Worm (Caenorhabditis elegans) whole organism, mixed stage, embryonic: Measurements from ENCODE around the gene srh-180.

Experiments used
- M03D4.4 ChIP-seq: sonication (generic microtip); optimal IDR thresholded peaks from 2 replicates; lab custom pipeline; 2017; ENCODE audit warnings: mild to moderate bottlenecking, missing genetic modification characterization, missing compliant biosample characterization
- bed-3 ChIP-seq: fragments of 200-800 bp; sonication (Bioruptor generic); optimal IDR thresholded peaks from 3 replicates; lab custom pipeline; 2018; ENCODE audit warnings: mild to moderate bottlenecking, missing genetic modification characterization, moderate library complexity, missing compliant biosample characterization
- ceh-43 ChIP-seq: fragments of 200-800 bp; sonication (Bioruptor generic); optimal IDR thresholded peaks from 2 replicates; lab custom pipeline; 2018; ENCODE audit warnings: mild to moderate bottlenecking, missing genetic modification characterization, moderate library complexity, missing compliant biosample characterization
- ces-1 ChIP-seq: fragments of 150-350 bp; optimal IDR thresholded peaks from 2 replicates; lab custom pipeline; 2014; ENCODE audit warnings: missing biosample characterization, missing genetic modification reagents, missing genetic modification characterization
- cnd-1 ChIP-seq: fragments of 200-800 bp; sonication (Bioruptor generic); optimal IDR thresholded peaks from 2 replicates; lab custom pipeline; 2018; ENCODE audit warnings: mild to moderate bottlenecking, missing genetic modification characterization, missing compliant biosample characterization
- drap-1 ChIP-seq: fragments of 200-800 bp; sonication (Bioruptor generic); optimal IDR thresholded peaks from 3 replicates; lab custom pipeline; 2018; ENCODE audit warnings: mild to moderate bottlenecking, missing genetic modification characterization, missing compliant biosample characterization
- elt-1 ChIP-seq: sonication (generic microtip); optimal IDR thresholded peaks from 2 replicates; lab custom pipeline; 2017; ENCODE audit warnings: missing genetic modification characterization, mild to moderate bottlenecking, missing compliant biosample characterization, antibody characterized with exemption, moderate library complexity, borderline replicate concordance; ENCODE audit not compliant: insufficient read depth
- elt-3 ChIP-seq: fragments of 150-350 bp; optimal IDR thresholded peaks from 2 replicates; lab custom pipeline; 2014; ENCODE audit warnings: missing biosample characterization, missing genetic modification characterization
- flh-1 ChIP-seq: fragments of 200-800 bp; sonication (Bioruptor generic); optimal IDR thresholded peaks from 2 replicates; lab custom pipeline; 2018; ENCODE audit warnings: mild to moderate bottlenecking, missing genetic modification characterization, moderate library complexity, missing compliant biosample characterization
- ham-2 ChIP-seq: fragments of 200-800 bp; sonication (Bioruptor generic); optimal IDR thresholded peaks from 2 replicates; lab custom pipeline; 2018; ENCODE audit warnings: mild to moderate bottlenecking, missing genetic modification characterization, missing compliant biosample characterization
- hlh-1 ChIP-seq: fragments of 150-350 bp; optimal IDR thresholded peaks from 2 replicates; lab custom pipeline; 2014; ENCODE audit warnings: missing biosample characterization, missing genetic modification reagents, missing genetic modification characterization
- lin-13 ChIP-seq: fragments of 150-350 bp; optimal IDR thresholded peaks from 2 replicates; lab custom pipeline; 2014; ENCODE audit warnings: missing biosample characterization, missing genetic modification characterization
- lin-32 ChIP-seq: fragments of 200-800 bp; sonication (Bioruptor generic); optimal IDR thresholded peaks from 2 replicates; lab custom pipeline; 2018; ENCODE audit warnings: mild to moderate bottlenecking, missing genetic modification characterization, missing compliant biosample characterization
- lsy-2 ChIP-seq: fragments of 150-350 bp; optimal IDR thresholded peaks from 2 replicates; lab custom pipeline; 2014; ENCODE audit warnings: missing biosample characterization, missing genetic modification characterization
- mab-5 ChIP-seq: fragments of 150-350 bp; optimal IDR thresholded peaks from 2 replicates; lab custom pipeline; 2014; ENCODE audit warnings: missing biosample characterization, missing genetic modification characterization
- mep-1 ChIP-seq: fragments of 150-350 bp; optimal IDR thresholded peaks from 2 replicates; lab custom pipeline; 2017; ENCODE audit warnings: missing biosample characterization, missing genetic modification reagents, missing genetic modification characterization, inconsistent platforms
- mls-2 ChIP-seq: sonication (generic microtip); optimal IDR thresholded peaks from 2 replicates; lab custom pipeline; 2016; ENCODE audit warnings: mild to moderate bottlenecking, missing genetic modification characterization, moderate library complexity, missing compliant biosample characterization
- nhr-237 ChIP-seq: fragments of 150-350 bp; optimal IDR thresholded peaks from 2 replicates; lab custom pipeline; 2014; ENCODE audit warnings: missing biosample characterization, missing genetic modification characterization
- nhr-28 ChIP-seq: fragments of 150-350 bp; optimal IDR thresholded peaks from 2 replicates; lab custom pipeline; 2014; ENCODE audit warnings: missing biosample characterization, missing genetic modification characterization
- nhr-76 ChIP-seq: sonication (generic microtip); optimal IDR thresholded peaks from 2 replicates; lab custom pipeline; 2017; ENCODE audit warnings: missing biosample characterization, missing genetic modification characterization
- pha-4 ChIP-seq: fragments of 150-350 bp; optimal IDR thresholded peaks from 2 replicates; lab custom pipeline; 2018; ENCODE audit warnings: missing biosample characterization, missing genetic modification reagents, missing genetic modification characterization
- sem-2 ChIP-seq: fragments of 200-800 bp; sonication (Bioruptor generic); optimal IDR thresholded peaks from 2 replicates; lab custom pipeline; 2018; ENCODE audit warnings: mild to moderate bottlenecking, missing genetic modification characterization, missing compliant biosample characterization
- snpc-4 ChIP-seq: fragments of 150-350 bp; optimal IDR thresholded peaks from 2 replicates; lab custom pipeline; 2014; ENCODE audit warnings: missing biosample characterization, missing genetic modification characterization
- sptf-1 ChIP-seq: sonication (generic microtip); optimal IDR thresholded peaks from 2 replicates; lab custom pipeline; 2017; ENCODE audit warnings: mild to moderate bottlenecking, missing genetic modification characterization, moderate library complexity, missing compliant biosample characterization
- unc-120 ChIP-seq: sonication (generic microtip); optimal IDR thresholded peaks from 2 replicates; lab custom pipeline; 2017; ENCODE audit warnings: missing genetic modification characterization, missing compliant biosample characterization; ENCODE audit not compliant: poor library complexity, severe bottlenecking
- unc-39 ChIP-seq: fragments of 150-350 bp; optimal IDR thresholded peaks from 2 replicates; lab custom pipeline; 2014; ENCODE audit warnings: missing biosample characterization, missing genetic modification characterization
- unc-62 ChIP-seq: fragments of 150-350 bp; optimal IDR thresholded peaks from 2 replicates; lab custom pipeline; 2014; ENCODE audit warnings: missing biosample characterization, missing genetic modification reagents, missing genetic modification characterization
- zip-8 ChIP-seq: fragments of 150-350 bp; optimal IDR thresholded peaks from 2 replicates; lab custom pipeline; 2014; ENCODE audit warnings: missing biosample characterization, missing genetic modification characterization
- ztf-11 ChIP-seq: fragments of 150-350 bp; optimal IDR thresholded peaks from 2 replicates; lab custom pipeline; 2014; ENCODE audit warnings: missing biosample characterization, missing genetic modification characterization

Gene srh-180

DNA sequence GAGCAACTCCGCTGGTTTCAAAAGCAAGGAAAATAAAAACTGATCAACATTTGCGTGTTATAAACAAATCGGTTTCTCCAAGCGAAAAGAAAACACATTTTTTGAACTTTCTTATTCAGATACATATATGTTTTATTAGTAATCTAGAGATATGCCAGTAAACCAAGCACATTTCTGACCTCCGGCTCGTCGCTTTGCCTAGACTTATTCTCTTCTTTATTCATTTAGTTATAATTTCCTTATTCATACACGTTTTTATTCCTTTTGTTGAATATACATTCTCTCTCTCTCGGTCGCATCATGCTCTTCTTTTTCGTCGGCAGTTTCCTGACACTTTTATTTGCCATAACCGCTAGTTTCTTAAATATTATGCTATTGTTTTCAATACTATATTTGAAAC, 18.7 kb upstream of the srh-180 start, which contains the start of gene srbc-84:
Gene srbc-84 (plus strand): TSS at position 301 of the 400 bp plus-strand sequence.
- TF ChIP-seq flh-1 (no peak), sem-2 (GFP tag; lab: Kevin White, UChicago) (no peak), ham-2 (GFP tag; lab: Kevin White, UChicago) (no peak), unc-120 (no peak), lsy-2 (tag; lab: Kevin White, UChicago) (no peak), ces-1 (GFP tag; lab: Kevin White, UChicago) (no peak), nhr-76 (no peak), lin-13 (tag; lab: Kevin White, UChicago) (no peak), mep-1 (tag; lab: Kevin White, UChicago) (no peak), zip-8 (tag; lab: Kevin White, UChicago) (no peak), unc-39 (tag; lab: Kevin White, UChicago) (no peak), M03D4.4 (tag; lab: Kevin White, UChicago) (no peak), drap-1 (GFP tag; lab: Kevin White, UChicago) (no peak)

ce11 chrV:16299834-16300233, 17.5 kb upstream of the srh-180 start:
- no peak for TF ChIP-seq bed-3 (GFP tag; lab: Kevin White, UChicago)
- no peak for TF ChIP-seq lsy-2 (tag; lab: Kevin White, UChicago)
- TF ChIP-seq nhr-76: no peak
- no peak for TF ChIP-seq nhr-28 (tag; lab: Kevin White, UChicago)
- no peak for TF ChIP-seq unc-120
- TF ChIP-seq elt-3 (tag; lab: Kevin White, UChicago): no peak

DNA sequence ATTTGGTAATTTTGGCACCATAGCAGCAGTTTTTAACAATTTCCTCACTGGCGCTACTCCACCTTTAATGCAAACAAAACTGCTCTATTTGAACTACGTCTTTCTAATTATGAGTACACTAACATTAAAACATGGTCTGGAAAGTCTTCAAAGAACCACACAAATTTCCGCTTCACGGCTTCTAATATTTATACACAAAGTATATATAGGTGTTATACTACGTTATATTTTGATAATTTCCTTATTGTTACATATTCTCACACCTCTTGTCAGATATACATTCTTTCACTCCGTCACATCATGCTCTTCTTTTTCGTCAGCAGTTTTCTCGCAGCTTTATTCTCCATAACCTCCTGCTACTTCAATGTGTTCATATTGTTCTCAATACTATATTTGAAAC, 17.1 kb upstream of the srh-180 start, which contains the start of gene srbc-82:
Gene srbc-82 (plus strand): TSS at position 301 of the 400 bp plus-strand sequence.
- no peak for TF ChIP-seq hlh-1
- no peak for TF ChIP-seq nhr-28 (tag; lab: Kevin White, UChicago)
- TF ChIP-seq drap-1 (GFP tag; lab: Kevin White, UChicago): no peak
- no peak for TF ChIP-seq unc-120
- no peak for TF ChIP-seq mep-1 (tag; lab: Kevin White, UChicago)
- no peak for TF ChIP-seq unc-39 (tag; lab: Kevin White, UChicago)
- TF ChIP-seq mls-2 (tag; lab: Kevin White, UChicago): no peak
- no peak for TF ChIP-seq sptf-1 (tag; lab: Kevin White, UChicago)
- no peak for TF ChIP-seq snpc-4 (tag; lab: Kevin White, UChicago)
- no peak for TF ChIP-seq nhr-237 (tag; lab: Kevin White, UChicago)

DNA sequence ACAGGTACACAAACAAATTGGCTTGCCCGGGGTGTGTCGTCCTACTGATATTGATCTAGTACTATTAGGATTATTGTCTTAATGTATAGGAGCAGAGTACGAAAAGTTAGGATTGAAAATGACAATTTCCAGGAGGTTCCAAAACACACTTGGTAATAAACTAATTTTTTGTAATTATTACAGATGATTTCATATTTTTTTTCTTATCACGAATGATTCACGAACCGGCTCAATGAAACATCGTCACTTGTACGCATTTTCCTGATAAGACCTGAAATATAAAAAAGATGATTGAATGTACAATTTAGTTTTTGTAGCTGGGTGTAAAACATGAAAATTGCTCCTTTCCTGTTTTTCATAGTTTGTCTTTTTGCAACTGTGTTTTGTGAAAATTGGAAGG, 14.9 kb upstream of the srh-180 start, which contains the start of the genes C31A11.13 and oac-6:
Gene C31A11.13 (minus strand): TSS at position 113 of the 400 bp plus-strand sequence.
Gene oac-6 (plus strand): TSS at position 279 of the 400 bp plus-strand sequence.
- TF ChIP-seq ceh-43 (GFP tag; lab: Kevin White, UChicago) (no peak), ham-2 (GFP tag; lab: Kevin White, UChicago) (no peak)

ce11 chrV:16307253-16307652, 10.1 kb upstream of the srh-180 start, which contains the start of gene srxa-7:
srxa-7 (plus strand) TSS chrV:16307553.
- TF ChIP-seq nhr-76 (no peak), flh-1 (no peak)
- TF ChIP-seq, all 35 proteins: peak for 0

ce11 chrV:16308343-16308742, 9.0 kb upstream of the srh-180 start:
- TF ChIP-seq lin-32 (GFP tag; lab: Kevin White, UChicago): no peak
- TF ChIP-seq mab-5 (tag; lab: Kevin White, UChicago): no peak
- TF ChIP-seq flh-1: no peak
- no peak for TF ChIP-seq ztf-11 (tag; lab: Kevin White, UChicago)
- no peak for TF ChIP-seq elt-3 (tag; lab: Kevin White, UChicago)
- no peak for TF ChIP-seq ceh-43 (GFP tag; lab: Kevin White, UChicago)
- TF ChIP-seq unc-62 (GFP tag; lab: Kevin White, UChicago): no peak
- TF ChIP-seq pha-4 (tag; lab: Kevin White, UChicago): no peak
- no peak for TF ChIP-seq snpc-4 (tag; lab: Kevin White, UChicago)
- no peak for TF ChIP-seq M03D4.4 (tag; lab: Kevin White, UChicago)
- TF ChIP-seq unc-120: no peak
- TF ChIP-seq unc-39 (tag; lab: Kevin White, UChicago): no peak
- TF ChIP-seq elt-1 (tag; lab: Kevin White, UChicago): no peak
- TF ChIP-seq cnd-1 (tag; lab: Kevin White, UChicago): no peak
- TF ChIP-seq, all 35 proteins: peak for 0
